Worm (Caenorhabditis elegans) whole organism, early embryonic: Measurements from ENCODE around the gene srx-122.

Source experiments
- F13C5.2 ChIP-seq: sonication (generic microtip); optimal IDR thresholded peaks from 2 replicates; lab custom pipeline; 2017; ENCODE audit warnings: mild to moderate bottlenecking, missing genetic modification characterization, inconsistent platforms, missing compliant biosample characterization
- ama-1 ChIP-seq: fragments of 150-350 bp; optimal IDR thresholded peaks from 2 replicates; lab custom pipeline; 2014
- ceh-13 ChIP-seq: fragments of 200-800 bp; sonication (Bioruptor generic); optimal IDR thresholded peaks from 2 replicates; lab custom pipeline; 2018; ENCODE audit warnings: mild to moderate bottlenecking, missing genetic modification characterization, missing compliant biosample characterization
- ceh-36 ChIP-seq: sonication (generic microtip); optimal IDR thresholded peaks from 2 replicates; lab custom pipeline; 2016; ENCODE audit warnings: missing genetic modification characterization, inconsistent platforms, missing compliant biosample characterization
- ets-7 ChIP-seq: sonication (generic microtip); optimal IDR thresholded peaks from 2 replicates; lab custom pipeline; 2016; ENCODE audit warnings: missing genotype, missing genetic modification characterization, missing compliant biosample characterization
- flt-1 ChIP-seq: fragments of 200-800 bp; sonication (Bioruptor generic); IDR thresholded peaks from 2 replicates; pipeline ENCODE4 v1.3.6; 2022; ENCODE audit warnings: missing genetic modification characterization, missing compliant biosample characterization
- hmg-4 ChIP-seq: fragments of 200-800 bp; sonication (Bioruptor generic); optimal IDR thresholded peaks from 2 replicates; lab custom pipeline; 2018; ENCODE audit warnings: mild to moderate bottlenecking, missing genetic modification characterization, missing compliant biosample characterization
- hnd-1 ChIP-seq: sonication (generic microtip); optimal IDR thresholded peaks from 2 replicates; lab custom pipeline; 2016; ENCODE audit warnings: missing genetic modification characterization, missing compliant biosample characterization
- pes-1 ChIP-seq: fragments of 200-800 bp; sonication (Bioruptor generic); IDR thresholded peaks from 2 replicates; pipeline ENCODE4 v1.3.6; 2022; ENCODE audit warnings: missing genetic modification reagents, missing genetic modification characterization, missing compliant biosample characterization
- scrt-1 ChIP-seq: fragments of 200-800 bp; sonication (Bioruptor generic); IDR thresholded peaks from 2 replicates; pipeline ENCODE4 v1.3.6; 2022; ENCODE audit warnings: missing genetic modification characterization, missing compliant biosample characterization
- sea-1 ChIP-seq: fragments of 200-800 bp; sonication (Bioruptor generic); conservative IDR thresholded peaks from 2 replicates; pipeline ENCODE4 v1.3.6; 2022; ENCODE audit warnings: missing genetic modification characterization, missing compliant biosample characterization
- tbx-11 ChIP-seq: fragments of 200-800 bp; sonication (Bioruptor generic); IDR thresholded peaks from 2 replicates; pipeline ENCODE4 v1.3.6; 2022; ENCODE audit warnings: missing genetic modification characterization, missing compliant biosample characterization
- tbx-37 ChIP-seq: fragments of 200-800 bp; sonication (Bioruptor generic); conservative IDR thresholded peaks from 2 replicates; pipeline ENCODE4 v1.3.6; 2022; ENCODE audit warnings: missing genetic modification reagents, missing genetic modification characterization, missing compliant biosample characterization
- tra-4 ChIP-seq: sonication (generic microtip); optimal IDR thresholded peaks from 2 replicates; lab custom pipeline; 2017; ENCODE audit warnings: missing genetic modification characterization, missing compliant biosample characterization

DNA sequence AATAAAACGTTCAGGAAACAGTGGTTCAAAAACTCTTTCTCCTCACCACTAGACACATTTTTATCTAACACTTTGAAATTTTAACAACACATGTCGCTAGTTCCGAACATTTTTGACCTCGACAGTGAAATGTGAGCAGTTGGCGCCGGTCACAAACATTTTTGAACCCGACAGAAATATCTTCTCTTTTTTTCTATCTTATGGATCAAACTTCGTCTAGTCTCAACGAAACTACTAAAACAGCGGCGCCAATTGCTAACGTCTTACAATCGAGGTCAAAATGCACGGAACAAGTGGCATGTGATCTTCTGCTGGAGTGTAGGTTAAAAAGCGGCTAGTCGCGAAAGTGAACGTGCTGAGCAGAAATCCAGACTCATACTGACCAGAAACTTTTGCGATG is 46.3 kb upstream of the srx-122 start:
- TF ChIP-seq tra-4 (no peak), ama-1 (lab: Kevin White, UChicago) (no peak), hnd-1 (tag; lab: Kevin White, UChicago) (no peak), flt-1 (GFP tag; lab: Robert Waterston, UW) (no peak), ceh-36 (tag; lab: Kevin White, UChicago) (no peak), ceh-13 (no peak), hmg-4 (no peak), F13C5.2 (tag; lab: Kevin White, UChicago) (no peak), tbx-11 (GFP tag; lab: Robert Waterston, UW) (no peak), tbx-37 (GFP tag; lab: Robert Waterston, UW) (no peak), ets-7 (tag; lab: Kevin White, UChicago) (no peak), scrt-1 (no peak), pes-1 (no peak), sea-1 (GFP tag; lab: Robert Waterston, UW) (no peak)
